Worm (Caenorhabditis elegans) whole organism, L3 larva: ENCODE measurements around the gene M153.5.

ENCODE experiments used
- fos-1 ChIP-seq: fragments of 150-350 bp; optimal IDR thresholded peaks from 2 replicates; lab custom pipeline; 2014; ENCODE audit warnings: missing biosample characterization, missing genetic modification characterization
- nfya-1 ChIP-seq: sonication (generic microtip); optimal IDR thresholded peaks from 2 replicates; lab custom pipeline; 2017; ENCODE audit warnings: missing genetic modification characterization, mild to moderate bottlenecking, missing compliant biosample characterization, antibody characterized with exemption, moderate library complexity; ENCODE audit not compliant: insufficient read depth

- TF ChIP-seq fos-1 (tag; lab: Kevin White, UChicago) (no peak), nfya-1 (no peak)
Measured at ce11 chrX:12114024-12114423, 29.8 kb upstream of the M153.5 start, which contains the start of gene lgc-15.
